Fruit fly (Drosophila melanogaster): Measurements from ENCODE around the gene Cyp9f2.

- TF ChIP-seq Pif1B (GFP tag; optimal IDR thresholded peaks at IDR 0.05) (no peak), CG17806 (tag; optimal IDR thresholded peaks at IDR 0.05) (no peak), EcR (GFP tag; optimal IDR thresholded peaks at IDR 0.05) (no peak), Snoo (tag; optimal IDR thresholded peaks at IDR 0.05) (no peak), D1 (tag; optimal IDR thresholded peaks at IDR 0.05) (no peak), Ets98B (GFP tag; IDR thresholded peaks at IDR 0.05) (no peak), Pif1A (GFP tag; optimal IDR thresholded peaks at IDR 0.05) (no peak), CG4496 (GFP tag; IDR thresholded peaks at IDR 0.05) (no peak)
Measured at dm6 chr3R:12401672-12402296, 4.0 kb downstream of the Cyp9f2 start, which contains the start of gene DNAlig3.

All from whole organism, pupa.